Worm (Caenorhabditis elegans) whole organism, L2 larva: ENCODE data around the gene twk-5.

Experiments used
- C34F6.9 ChIP-seq: fragments of 150-350 bp; optimal IDR thresholded peaks from 2 replicates; lab custom pipeline; 2014; ENCODE audit warnings: missing biosample characterization, missing genetic modification characterization
- F13H6.1 ChIP-seq: sonication (generic microtip); optimal IDR thresholded peaks from 2 replicates; lab custom pipeline; 2016; ENCODE audit warnings: missing genetic modification characterization, missing compliant biosample characterization
- R02D3.7 ChIP-seq: fragments of 150-350 bp; optimal IDR thresholded peaks from 2 replicates; lab custom pipeline; 2014; ENCODE audit warnings: missing biosample characterization, missing genetic modification characterization
- Y55F3AM.14 ChIP-seq: fragments of 200-800 bp; sonication (Bioruptor generic); optimal IDR thresholded peaks from 2 replicates; lab custom pipeline; 2018; ENCODE audit warnings: mild to moderate bottlenecking, missing genetic modification characterization, missing compliant biosample characterization
- ZK546.5 ChIP-seq: sonication (generic microtip); optimal IDR thresholded peaks from 2 replicates; lab custom pipeline; 2017; ENCODE audit warnings: missing biosample characterization, missing genetic modification characterization
- aly-2 ChIP-seq: fragments of 150-350 bp; optimal IDR thresholded peaks from 2 replicates; lab custom pipeline; 2014; ENCODE audit warnings: missing biosample characterization, missing genetic modification characterization
- ama-1 ChIP-seq: fragments of 150-350 bp; optimal IDR thresholded peaks from 2 replicates; lab custom pipeline; 2018; ENCODE audit warnings: inconsistent platforms
- blmp-1 ChIP-seq: sonication (generic microtip); optimal IDR thresholded peaks from 2 replicates; lab custom pipeline; 2017; ENCODE audit warnings: missing genetic modification characterization, mild to moderate bottlenecking, missing compliant biosample characterization, antibody characterized with exemption, moderate library complexity; ENCODE audit not compliant: insufficient read depth
- ceh-16 ChIP-seq: fragments of 150-350 bp; optimal IDR thresholded peaks from 2 replicates; lab custom pipeline; 2014; ENCODE audit warnings: missing biosample characterization, missing genetic modification characterization
- ceh-82 ChIP-seq: fragments of 150-350 bp; optimal IDR thresholded peaks from 2 replicates; lab custom pipeline; 2014; ENCODE audit warnings: missing biosample characterization, missing genetic modification characterization
- crh-2 ChIP-seq: sonication (generic microtip); optimal IDR thresholded peaks from 2 replicates; lab custom pipeline; 2017; ENCODE audit warnings: missing biosample characterization, missing genetic modification characterization
- dmd-4 ChIP-seq: sonication (generic microtip); optimal IDR thresholded peaks from 2 replicates; lab custom pipeline; 2017; ENCODE audit warnings: missing biosample characterization, missing genetic modification characterization
- egl-27 ChIP-seq: sonication (generic microtip); optimal IDR thresholded peaks from 3 replicates; lab custom pipeline; 2017; ENCODE audit warnings: missing biosample characterization, missing genetic modification reagents, missing genetic modification characterization
- elt-1 ChIP-seq: fragments of 150-350 bp; optimal IDR thresholded peaks from 2 replicates; lab custom pipeline; 2014; ENCODE audit warnings: missing biosample characterization, missing genetic modification characterization
- elt-3 ChIP-seq: sonication (generic microtip); optimal IDR thresholded peaks from 2 replicates; lab custom pipeline; 2017; ENCODE audit warnings: missing biosample characterization, missing genetic modification characterization
- fos-1 ChIP-seq: fragments of 150-350 bp; optimal IDR thresholded peaks from 2 replicates; lab custom pipeline; 2014; ENCODE audit warnings: missing biosample characterization, missing genetic modification characterization
- gmeb-1 ChIP-seq: fragments of 150-350 bp; optimal IDR thresholded peaks from 2 replicates; lab custom pipeline; 2014; ENCODE audit warnings: missing biosample characterization, missing genetic modification characterization
- lin-11 ChIP-seq: fragments of 150-350 bp; sonication (generic microtip); optimal IDR thresholded peaks from 2 replicates; lab custom pipeline; 2014; ENCODE audit warnings: missing biosample characterization, missing genetic modification characterization, inconsistent platforms, mixed read lengths
- lin-13 ChIP-seq: fragments of 150-350 bp; optimal IDR thresholded peaks from 2 replicates; lab custom pipeline; 2014; ENCODE audit warnings: missing biosample characterization, missing genetic modification reagents, missing genetic modification characterization
- lsy-2 ChIP-seq, 2 experiments: fragments of 150-350 bp in 1 of 2; sonication (generic microtip) in 1 of 2; optimal IDR thresholded peaks; 2 replicates each; lab custom pipeline; 2014 to 2017; ENCODE audit warnings: missing biosample characterization in 2 of 2, missing genetic modification characterization in 2 of 2
- mab-5 ChIP-seq: fragments of 150-350 bp; optimal IDR thresholded peaks from 2 replicates; lab custom pipeline; 2014; ENCODE audit warnings: missing biosample characterization, missing genetic modification characterization
- mbf-1 ChIP-seq: sonication (generic microtip); optimal IDR thresholded peaks from 2 replicates; lab custom pipeline; 2017; ENCODE audit warnings: missing biosample characterization, missing genetic modification characterization
- mdl-1 ChIP-seq, 2 experiments: fragments of 150-350 bp in 1 of 2; sonication (generic microtip) in 1 of 2; optimal IDR thresholded peaks; 2 replicates each; lab custom pipeline; 2017; ENCODE audit warnings: missing biosample characterization in 2 of 2, missing genetic modification characterization in 2 of 2
- nhr-10 ChIP-seq: sonication (generic microtip); optimal IDR thresholded peaks from 2 replicates; lab custom pipeline; 2017; ENCODE audit warnings: missing biosample characterization, missing genetic modification characterization
- nhr-11 ChIP-seq: fragments of 150-350 bp; optimal IDR thresholded peaks from 2 replicates; lab custom pipeline; 2014; ENCODE audit warnings: missing biosample characterization, missing genetic modification characterization
- nhr-12 ChIP-seq: fragments of 150-350 bp; optimal IDR thresholded peaks from 2 replicates; lab custom pipeline; 2014; ENCODE audit warnings: missing biosample characterization, missing genetic modification characterization
- nhr-129 ChIP-seq: fragments of 150-350 bp; optimal IDR thresholded peaks from 2 replicates; lab custom pipeline; 2014; ENCODE audit warnings: missing biosample characterization, missing genetic modification characterization
- nhr-21 ChIP-seq: fragments of 150-350 bp; optimal IDR thresholded peaks from 2 replicates; lab custom pipeline; 2014; ENCODE audit warnings: missing biosample characterization, missing genetic modification characterization
- nhr-237 ChIP-seq: fragments of 150-350 bp; optimal IDR thresholded peaks from 2 replicates; lab custom pipeline; 2014; ENCODE audit warnings: missing biosample characterization, missing genetic modification characterization
- nhr-25 ChIP-seq: fragments of 150-350 bp; sonication (generic microtip); optimal IDR thresholded peaks from 3 replicates; lab custom pipeline; 2014; ENCODE audit warnings: missing biosample characterization, missing genetic modification characterization
- nhr-6 ChIP-seq: fragments of 150-350 bp; optimal IDR thresholded peaks from 2 replicates; lab custom pipeline; 2014; ENCODE audit warnings: missing biosample characterization, missing genetic modification characterization
- peb-1 ChIP-seq: fragments of 150-350 bp; optimal IDR thresholded peaks from 2 replicates; lab custom pipeline; 2014; ENCODE audit warnings: missing biosample characterization, missing genetic modification characterization
- sem-4 ChIP-seq: fragments of 150-350 bp; optimal IDR thresholded peaks from 2 replicates; lab custom pipeline; 2014; ENCODE audit warnings: missing biosample characterization, missing genetic modification reagents, missing genetic modification characterization
- skn-1 ChIP-seq: sonication (generic microtip); optimal IDR thresholded peaks from 2 replicates; lab custom pipeline; 2017; ENCODE audit warnings: missing biosample characterization, missing genetic modification characterization
- sma-3 ChIP-seq: sonication (generic microtip); optimal IDR thresholded peaks from 2 replicates; lab custom pipeline; 2016; ENCODE audit warnings: missing genetic modification reagents, missing genetic modification characterization, missing compliant biosample characterization
- sma-9 ChIP-seq, 2 experiments: fragments of 150-350 bp in 1 of 2; sonication (generic microtip) in 1 of 2; optimal IDR thresholded peaks; 2 replicates each; lab custom pipeline; 2014 to 2016; ENCODE audit warnings: missing genetic modification characterization in 2 of 2, mild to moderate bottlenecking in 1 of 2, missing biosample characterization in 1 of 2, missing compliant biosample characterization in 1 of 2, missing genetic modification reagents in 1 of 2, moderate library complexity in 1 of 2
- snpc-4 ChIP-seq: fragments of 150-350 bp; optimal IDR thresholded peaks from 2 replicates; lab custom pipeline; 2014; ENCODE audit warnings: missing biosample characterization, missing genetic modification characterization
- unc-39 ChIP-seq: fragments of 150-350 bp; optimal IDR thresholded peaks from 2 replicates; lab custom pipeline; 2014; ENCODE audit warnings: missing biosample characterization, missing genetic modification characterization
- unc-55 ChIP-seq: fragments of 150-350 bp; sonication (generic microtip); optimal IDR thresholded peaks from 3 replicates; lab custom pipeline; 2014; ENCODE audit warnings: missing biosample characterization, missing genetic modification reagents, missing genetic modification characterization
- zag-1 ChIP-seq: fragments of 150-350 bp; optimal IDR thresholded peaks from 2 replicates; lab custom pipeline; 2014; ENCODE audit warnings: missing biosample characterization, missing genetic modification characterization
- ztf-1 ChIP-seq: fragments of 200-800 bp; sonication (Bioruptor generic); conservative IDR thresholded peaks from 2 replicates; pipeline ENCODE4 v1.3.6; 2022; ENCODE audit warnings: missing genetic modification characterization, missing compliant biosample characterization
- ztf-11 ChIP-seq: sonication (generic microtip); optimal IDR thresholded peaks from 2 replicates; lab custom pipeline; 2017; ENCODE audit warnings: missing biosample characterization, missing genetic modification characterization
- ztf-4 ChIP-seq: fragments of 150-350 bp; optimal IDR thresholded peaks from 2 replicates; lab custom pipeline; 2014; ENCODE audit warnings: missing biosample characterization, missing genetic modification characterization

twk-5 gene

DNA sequence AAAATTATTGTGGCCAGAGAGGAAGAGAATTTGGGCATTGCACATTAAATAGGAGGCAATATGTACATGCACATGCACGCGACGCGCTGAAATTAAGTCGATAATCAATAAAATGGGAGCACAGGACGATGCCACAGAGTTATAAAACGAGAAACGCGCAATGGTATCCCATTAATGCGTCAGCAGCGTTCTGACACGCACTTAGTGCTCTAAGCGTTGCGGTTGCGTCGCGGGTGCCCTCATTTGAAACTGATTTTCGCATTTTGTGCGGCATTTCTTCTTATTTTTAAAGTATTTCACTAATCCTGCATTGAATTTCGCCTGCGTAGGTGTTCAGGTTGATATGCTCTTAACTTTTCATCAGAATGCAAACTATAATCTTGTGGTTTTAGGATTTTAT is 32.1 kb downstream of the twk-5 start, which contains the start of gene rsp-1:
rsp-1 (plus strand) TSS at position 338 of the 400 bp plus-strand sequence.
- TF ChIP-seq nhr-11 (no peak), lin-11 (tag; lab: Kevin White, UChicago) (peak; percentile 82), crh-2 (tag; lab: Kevin White, UChicago) (peak; percentile 92), elt-1 (no peak), ceh-16 (peak; percentile 39), Y55F3AM.14 (peak; percentile 27), peb-1 (tag; lab: Kevin White, UChicago) (no peak), mdl-1 (tag; optimal IDR thresholded peaks at IDR 0.05; lab: Kevin White, UChicago) (peak in 1 of 2 experiments; percentile 74), ama-1 (lab: Kevin White, UChicago) (peak; percentile 76), ztf-11 (tag; lab: Kevin White, UChicago) (no peak), ceh-82 (peak; percentile 30), nhr-10 (tag; lab: Kevin White, UChicago) (no peak), gmeb-1 (peak; percentile 90), sma-3 (GFP tag; lab: Kevin White, UChicago) (peak; percentile 84), fos-1 (tag; lab: Kevin White, UChicago) (peak; percentile 84), nhr-6 (tag; lab: Kevin White, UChicago) (peak; percentile 74), elt-3 (no peak), lsy-2 (tag; optimal IDR thresholded peaks at IDR 0.05; lab: Kevin White, UChicago) (peak; percentile 84 to 94), lin-13 (GFP tag; lab: Kevin White, UChicago) (peak; percentile 91), nhr-21 (tag; lab: Kevin White, UChicago) (peak; percentile 87), unc-39 (tag; lab: Kevin White, UChicago) (no peak), snpc-4 (tag; lab: Kevin White, UChicago) (peak; percentile 87), mab-5 (tag; lab: Kevin White, UChicago) (peak; percentile 89), mbf-1 (tag; lab: Kevin White, UChicago) (no peak), zag-1 (tag; lab: Kevin White, UChicago) (peak; percentile 60), unc-55 (peak; percentile 95), ztf-4 (tag; lab: Kevin White, UChicago) (peak; percentile 74), skn-1 (tag; lab: Kevin White, UChicago) (no peak), nhr-237 (tag; lab: Kevin White, UChicago) (peak; percentile 43), dmd-4 (tag; lab: Kevin White, UChicago) (no peak), egl-27 (tag; lab: Kevin White, UChicago) (peak; percentile 73), nhr-25 (peak; percentile 82), F13H6.1 (tag; lab: Kevin White, UChicago) (peak; percentile 90), ZK546.5 (tag; lab: Kevin White, UChicago) (no peak), sma-9 (GFP tag; optimal IDR thresholded peaks at IDR 0.05; lab: Kevin White, UChicago) (peak; percentile 95), sma-9 (tag; optimal IDR thresholded peaks at IDR 0.05; lab: Kevin White, UChicago) (no peak), nhr-129 (tag; lab: Kevin White, UChicago) (peak; percentile 92), R02D3.7 (tag; lab: Kevin White, UChicago) (peak; percentile 67), nhr-12 (tag; lab: Kevin White, UChicago) (no peak), C34F6.9 (tag; lab: Kevin White, UChicago) (peak; percentile 97), sem-4 (tag; lab: Kevin White, UChicago) (peak; percentile 79), blmp-1 (tag; lab: Kevin White, UChicago) (peak; percentile 48), aly-2 (tag; lab: Kevin White, UChicago) (no peak)

- TF ChIP-seq aly-2 (tag; lab: Kevin White, UChicago) (no peak), peb-1 (tag; lab: Kevin White, UChicago) (no peak), ama-1 (lab: Kevin White, UChicago) (no peak), sma-3 (GFP tag; lab: Kevin White, UChicago) (no peak), skn-1 (tag; lab: Kevin White, UChicago) (no peak), mab-5 (tag; lab: Kevin White, UChicago) (no peak), ztf-1 (GFP tag; lab: Robert Waterston, UW) (no peak), ZK546.5 (tag; lab: Kevin White, UChicago) (no peak), dmd-4 (tag; lab: Kevin White, UChicago) (no peak)
These were observed 32.5 kb downstream of the twk-5 start, which contains the start of gene rsp-2 for ce11 chrII:11452498-11453005. Gene rsp-2 (minus strand): TSS chrII:11452955.
